Fruit fly (Drosophila melanogaster) whole organism, embryonic: ENCODE data around the gene Sgs5bis.
A peak's percentile ranks its signal among the peaks of the same experiment; 100 is the strongest.

Source experiments
- Aef1 ChIP-seq: fragments of 200-800 bp; sonication (Bioruptor generic); IDR thresholded peaks from 3 replicates; pipeline ENCODE4 v1.3.6; 2022; ENCODE audit warnings: missing biosample characterization, missing genetic modification characterization
- Blimp-1 ChIP-seq: fragments of 200-800 bp; sonication (Bioruptor generic); optimal IDR thresholded peaks from 3 replicates; lab custom pipeline; 2018; ENCODE audit warnings: missing biosample characterization, missing genetic modification characterization, mild to moderate bottlenecking, moderate library complexity, missing genetic modification reagents
- CG10267 ChIP-seq: fragments of 200-800 bp; sonication (Bioruptor generic); optimal IDR thresholded peaks from 2 replicates; lab custom pipeline; 2018; ENCODE audit warnings: missing biosample characterization, mild to moderate bottlenecking, missing genetic modification characterization, moderate library complexity
- CG10979 ChIP-seq: fragments of 200-800 bp; sonication (Bioruptor generic); optimal IDR thresholded peaks from 2 replicates; lab custom pipeline; 2018; ENCODE audit warnings: missing biosample characterization, mild to moderate bottlenecking, missing genetic modification characterization, moderate library complexity
- CG1529 ChIP-seq: fragments of 200-800 bp; sonication (Bioruptor generic); optimal IDR thresholded peaks from 3 replicates; lab custom pipeline; 2018; ENCODE audit warnings: missing biosample characterization, missing genetic modification characterization
- CG1832 ChIP-seq: fragments of 200-800 bp; sonication (Bioruptor generic); optimal IDR thresholded peaks from 2 replicates; lab custom pipeline; 2017; ENCODE audit warnings: missing biosample characterization, mild to moderate bottlenecking, missing genetic modification characterization, inconsistent platforms
- CG18619 ChIP-seq: fragments of 200-800 bp; sonication (Bioruptor generic); optimal IDR thresholded peaks from 3 replicates; lab custom pipeline; 2017; ENCODE audit warnings: missing biosample characterization, mild to moderate bottlenecking, missing genetic modification characterization
- CG2116 ChIP-seq: fragments of 200-800 bp; sonication (Bioruptor generic); optimal IDR thresholded peaks from 3 replicates; lab custom pipeline; 2018; ENCODE audit warnings: missing biosample characterization, mild to moderate bottlenecking, missing genetic modification characterization
- CG2199 ChIP-seq: fragments of 200-800 bp; sonication (Bioruptor generic); IDR thresholded peaks from 3 replicates; pipeline ENCODE4 v1.3.6; 2022; ENCODE audit warnings: missing biosample characterization, missing genetic modification characterization
- CG3847 ChIP-seq: fragments of 200-800 bp; sonication (Bioruptor generic); IDR thresholded peaks from 2 replicates; pipeline ENCODE4 v1.3.6; 2022; ENCODE audit warnings: missing biosample characterization, missing genetic modification characterization
- CG4404 ChIP-seq: fragments of 200-800 bp; sonication (Bioruptor generic); IDR thresholded peaks from 2 replicates; pipeline ENCODE4 v1.3.6; 2022; ENCODE audit warnings: missing biosample characterization, missing genetic modification characterization
- CG5245 ChIP-seq: fragments of 200-800 bp; sonication (Bioruptor generic); optimal IDR thresholded peaks from 3 replicates; lab custom pipeline; 2016; ENCODE audit warnings: missing biosample characterization, missing genetic modification characterization
- CG8089 ChIP-seq: fragments of 200-800 bp; sonication (Bioruptor generic); optimal IDR thresholded peaks from 3 replicates; lab custom pipeline; 2016; ENCODE audit warnings: missing biosample characterization, missing genetic modification characterization
- CG8290 ChIP-seq, 3 experiments: fragments of 200-800 bp; sonication (Bioruptor generic); optimal IDR thresholded peaks; 2 replicates each; lab custom pipeline; 2016 to 2019; ENCODE audit warnings: missing biosample characterization in 3 of 3, missing genetic modification characterization in 3 of 3, mild to moderate bottlenecking in 2 of 3, moderate library complexity in 1 of 3
- CG8388 ChIP-seq: fragments of 200-800 bp; sonication (Bioruptor generic); optimal IDR thresholded peaks from 2 replicates; lab custom pipeline; 2019; ENCODE audit warnings: missing biosample characterization, mild to moderate bottlenecking, missing genetic modification characterization, moderate library complexity
- CG9876 ChIP-seq: fragments of 200-800 bp; sonication (Bioruptor generic); optimal IDR thresholded peaks from 2 replicates; lab custom pipeline; 2016; ENCODE audit warnings: missing biosample characterization, missing genetic modification characterization
- Deaf1 ChIP-seq: fragments of 200-800 bp; optimal IDR thresholded peaks from 3 replicates; lab custom pipeline; 2019; ENCODE audit warnings: missing biosample characterization, mild to moderate bottlenecking, missing genetic modification characterization, moderate library complexity
- Doc3 ChIP-seq: fragments of 200-800 bp; sonication (Bioruptor generic); IDR thresholded peaks from 3 replicates; pipeline ENCODE4 v1.3.6; 2022; ENCODE audit warnings: missing biosample characterization, missing genetic modification characterization; ENCODE audit not compliant: partially characterized antibody
- Lhr ChIP-seq: fragments of 200-800 bp; sonication (Bioruptor generic); optimal IDR thresholded peaks from 3 replicates; lab custom pipeline; 2017; ENCODE audit warnings: mild to moderate bottlenecking, missing biosample characterization, missing genetic modification reagents, missing genetic modification characterization
- Myb ChIP-seq: fragments of 200-800 bp; sonication (Bioruptor generic); optimal IDR thresholded peaks from 2 replicates; lab custom pipeline; 2016; ENCODE audit warnings: missing biosample characterization, missing genetic modification characterization
- Nf-YB ChIP-seq: fragments of 200-800 bp; sonication (Bioruptor generic); optimal IDR thresholded peaks from 3 replicates; lab custom pipeline; 2019; ENCODE audit warnings: missing biosample characterization, mild to moderate bottlenecking, missing genetic modification characterization, moderate library complexity
- Nf-YC ChIP-seq: fragments of 200-800 bp; optimal IDR thresholded peaks from 3 replicates; lab custom pipeline; 2019; ENCODE audit warnings: missing biosample characterization, mild to moderate bottlenecking, missing genetic modification characterization, moderate library complexity
- Trl ChIP-seq, 3 experiments: fragments of >200 bp in 2 of 3; fragments of 200-800 bp in 1 of 3; sonication (Bioruptor generic) in 1 of 3; optimal IDR thresholded peaks; 2 replicates in 1 of 3; 3 replicates in 2 of 3; lab custom pipeline; 2016 to 2017; ENCODE audit warnings: missing biosample characterization in 1 of 3, missing genetic modification characterization in 1 of 3
- abd-A ChIP-seq: fragments of 200-800 bp; sonication (Bioruptor generic); optimal IDR thresholded peaks from 3 replicates; lab custom pipeline; 2019; ENCODE audit warnings: missing biosample characterization, mild to moderate bottlenecking, missing genetic modification characterization, moderate library complexity
- az2 ChIP-seq: fragments of 200-800 bp; sonication (Bioruptor generic); optimal IDR thresholded peaks from 3 replicates; lab custom pipeline; 2016; ENCODE audit warnings: missing biosample characterization, missing genetic modification characterization
- cad ChIP-seq: fragments of >200 bp; optimal IDR thresholded peaks from 2 replicates; lab custom pipeline; 2017; ENCODE audit warnings: missing biosample characterization, missing genetic modification characterization
- cg ChIP-seq: fragments of 200-800 bp; sonication (Bioruptor generic); optimal IDR thresholded peaks from 3 replicates; lab custom pipeline; 2019; ENCODE audit warnings: missing biosample characterization, mild to moderate bottlenecking, missing genetic modification characterization, moderate library complexity
- crol ChIP-seq: fragments of 200-800 bp; sonication (Bioruptor generic); IDR thresholded peaks from 2 replicates; pipeline ENCODE4 v1.3.6; 2022; ENCODE audit warnings: missing biosample characterization, missing genetic modification characterization
- cwo ChIP-seq: fragments of 200-800 bp; sonication (Bioruptor generic); optimal IDR thresholded peaks from 3 replicates; lab custom pipeline; 2017; ENCODE audit warnings: missing biosample characterization, missing genetic modification characterization, mild to moderate bottlenecking, moderate library complexity, missing genetic modification reagents
- gfzf ChIP-seq: fragments of 200-800 bp; sonication (Bioruptor generic); optimal IDR thresholded peaks from 2 replicates; lab custom pipeline; 2016; ENCODE audit warnings: missing biosample characterization, mild to moderate bottlenecking, missing genetic modification characterization, moderate library complexity
- gro ChIP-seq: fragments of 200-800 bp; sonication (Bioruptor generic); optimal IDR thresholded peaks from 2 replicates; lab custom pipeline; 2016; ENCODE audit warnings: missing biosample characterization, missing genetic modification characterization
- kah ChIP-seq: fragments of 200-800 bp; sonication (Bioruptor generic); optimal IDR thresholded peaks from 2 replicates; lab custom pipeline; 2018; ENCODE audit warnings: missing biosample characterization, mild to moderate bottlenecking, missing genetic modification characterization
- kni ChIP-seq: fragments of 200-800 bp; sonication (Bioruptor generic); optimal IDR thresholded peaks from 3 replicates; lab custom pipeline; 2017; ENCODE audit warnings: mild to moderate bottlenecking, missing biosample characterization, missing genetic modification reagents, missing genetic modification characterization
- nerfin-1 ChIP-seq: fragments of 200-800 bp; sonication (Bioruptor generic); optimal IDR thresholded peaks from 3 replicates; lab custom pipeline; 2019; ENCODE audit warnings: missing biosample characterization, mild to moderate bottlenecking, missing genetic modification characterization, moderate library complexity
- pfk ChIP-seq: fragments of 200-800 bp; sonication (Bioruptor generic); optimal IDR thresholded peaks from 2 replicates; lab custom pipeline; 2018; ENCODE audit warnings: missing biosample characterization, mild to moderate bottlenecking, missing genetic modification characterization, moderate library complexity
- row ChIP-seq: fragments of 200-800 bp; sonication (Bioruptor generic); IDR thresholded peaks from 3 replicates; pipeline ENCODE4 v1.3.6; 2022; ENCODE audit warnings: missing biosample characterization, missing genetic modification characterization
- seq ChIP-seq: fragments of 200-800 bp; sonication (Bioruptor generic); IDR thresholded peaks from 2 replicates; pipeline ENCODE4 v1.3.6; 2022; ENCODE audit warnings: missing biosample characterization, missing genetic modification characterization
- sob ChIP-seq: fragments of 200-800 bp; sonication (Bioruptor generic); IDR thresholded peaks from 2 replicates; pipeline ENCODE4 v1.3.6; 2022; ENCODE audit warnings: missing biosample characterization, missing genetic modification characterization
- ssp ChIP-seq: fragments of 200-800 bp; sonication (Bioruptor generic); IDR thresholded peaks from 2 replicates; pipeline ENCODE4 v1.3.6; 2022; ENCODE audit warnings: missing biosample characterization, missing genetic modification characterization
- tll ChIP-seq, 2 experiments: fragments of 200-800 bp in 1 of 2; fragments of >200 bp in 1 of 2; sonication (Bioruptor generic) in 1 of 2; optimal IDR thresholded peaks; 2 replicates each; lab custom pipeline; 2017 to 2019; ENCODE audit warnings: missing biosample characterization in 2 of 2, missing genetic modification characterization in 2 of 2, mild to moderate bottlenecking in 1 of 2, moderate library complexity in 1 of 2
- yki ChIP-seq: fragments of >200 bp; optimal IDR thresholded peaks from 3 replicates; lab custom pipeline; 2018
- z ChIP-seq: fragments of 200-800 bp; sonication (Bioruptor generic); IDR thresholded peaks from 3 replicates; pipeline ENCODE4 v1.3.6; 2022; ENCODE audit warnings: missing biosample characterization, missing genetic modification characterization
- zen2 ChIP-seq: fragments of 200-800 bp; sonication (Bioruptor generic); IDR thresholded peaks from 3 replicates; pipeline ENCODE4 v1.3.6; 2022; ENCODE audit warnings: missing biosample characterization, missing genetic modification characterization; ENCODE audit not compliant: partially characterized antibody

The Sgs5bis gene

dm6 chr3R:17550827-17551468, 43.2 kb upstream of the Sgs5bis start (continued):
- TF ChIP-seq CG9876 (peak; percentile 13), cwo (GFP tag; lab: Kevin White, UChicago) (peak; percentile 12), az2 (GFP tag; lab: Kevin White, UChicago) (peak; percentile 49), CG5245 (peak; percentile 19), CG8388 (GFP tag; lab: Kevin White, UChicago) (peak; percentile 65), CG18619 (GFP tag; lab: Kevin White, UChicago) (no peak), CG3847 (0 out of 2 replicates have a peak, but pooled peaks have one; percentile 9), row (GFP tag; lab: Robert Waterston, UW) (peak; percentile 74)

- no peak for TF ChIP-seq CG2116 (GFP tag; lab: Kevin White, UChicago)
- no peak for TF ChIP-seq CG8290 (GFP tag; optimal IDR thresholded peaks at IDR 0.05; lab: Kevin White, UChicago)
- no peak for TF ChIP-seq CG8290 (tag; optimal IDR thresholded peaks at IDR 0.05; lab: Kevin White, UChicago)
- no peak for TF ChIP-seq gfzf (GFP tag; lab: Kevin White, UChicago)
- peak; percentile 60; the same call in 1 of the 2 replicates for TF ChIP-seq seq (GFP tag; lab: Robert Waterston, UW)
- no peak for TF ChIP-seq CG8089 (GFP tag; lab: Kevin White, UChicago)
- TF ChIP-seq kni (GFP tag; lab: Kevin White, UChicago): no peak
- peak; percentile 6 for TF ChIP-seq Deaf1 (tag; lab: Kevin White, UChicago)
- no peak for TF ChIP-seq Aef1 (GFP tag; lab: Robert Waterston, UW)
- TF ChIP-seq CG1529: no peak
- TF ChIP-seq sob (GFP tag; lab: Robert Waterston, UW): no peak
- TF ChIP-seq Blimp-1 (GFP tag; lab: Kevin White, UChicago): peak; percentile 35
- TF ChIP-seq Myb: no peak
- TF ChIP-seq abd-A: peak; percentile 35
- TF ChIP-seq CG10979 (tag; lab: Kevin White, UChicago): no peak
- TF ChIP-seq CG4404 (GFP tag; lab: Robert Waterston, UW): no peak
- no peak for TF ChIP-seq CG10267
- no peak for TF ChIP-seq gro (GFP tag; lab: Kevin White, UChicago)
- TF ChIP-seq cg (GFP tag; lab: Kevin White, UChicago): peak; percentile 34
- 0 out of 3 replicates have a peak, but pooled peaks have one; percentile 25 for TF ChIP-seq z (GFP tag; lab: Robert Waterston, UW)
- TF ChIP-seq crol (GFP tag; lab: Robert Waterston, UW): 0 out of 2 replicates have a peak, but pooled peaks have one; percentile 2
- TF ChIP-seq pfk: peak; percentile 86
- TF ChIP-seq Trl (optimal IDR thresholded peaks at IDR 0.05; lab: Kevin White, UChicago): peak; percentile 85 to 86
- no peak for TF ChIP-seq Trl (GFP tag; optimal IDR thresholded peaks at IDR 0.05; lab: Kevin White, UChicago)
- TF ChIP-seq Nf-YC (tag; lab: Kevin White, UChicago): peak; percentile 96
- peak; percentile 74 for TF ChIP-seq yki (lab: Kevin White, UChicago)
- TF ChIP-seq Nf-YB (GFP tag; lab: Kevin White, UChicago): peak; percentile 96
- peak in 1 of 2 experiments; percentile 11 for TF ChIP-seq tll (GFP tag; optimal IDR thresholded peaks at IDR 0.05; lab: Kevin White, UChicago)
- TF ChIP-seq CG1832: peak; percentile 58
Observed at dm6 chr3R:17557487-17557886, 36.7 kb upstream of the Sgs5bis start.

dm6 chr3R:17558630-17559029, 35.6 kb upstream of the Sgs5bis start, which contains the start of gene Hmx:
Hmx (plus strand) TSS chr3R:17558930.
- peak; percentile 93 for TF ChIP-seq Nf-YC (tag; lab: Kevin White, UChicago)
- TF ChIP-seq cad (GFP tag; lab: Kevin White, UChicago): peak; percentile 8
- TF ChIP-seq CG1832: peak; percentile 52
- peak; percentile 17; the same call in 1 of the 3 replicates for TF ChIP-seq CG2199 (GFP tag; lab: Robert Waterston, UW)
- peak; percentile 55 to 71 for TF ChIP-seq Trl (optimal IDR thresholded peaks at IDR 0.05; lab: Kevin White, UChicago)
- no peak for TF ChIP-seq Trl (GFP tag; optimal IDR thresholded peaks at IDR 0.05; lab: Kevin White, UChicago)
- TF ChIP-seq pfk: peak; percentile 57
- no peak for TF ChIP-seq kah (GFP tag; lab: Kevin White, UChicago)
- peak; percentile 79 for TF ChIP-seq cg (GFP tag; lab: Kevin White, UChicago)
- TF ChIP-seq Lhr (GFP tag; lab: Kevin White, UChicago): no peak
- TF ChIP-seq Doc3 (GFP tag; lab: Robert Waterston, UW): no peak
- no peak for TF ChIP-seq ssp (GFP tag; lab: Robert Waterston, UW)
- TF ChIP-seq Nf-YB (GFP tag; lab: Kevin White, UChicago): peak; percentile 94
- peak; percentile 91 for TF ChIP-seq seq (GFP tag; lab: Robert Waterston, UW)
- peak; percentile 16; the same call in 1 of the 3 replicates for TF ChIP-seq zen2
- peak; percentile 10 for TF ChIP-seq nerfin-1 (tag; lab: Kevin White, UChicago)
